Worm (Caenorhabditis elegans) whole organism, mixed stage, embryonic: Measurements from ENCODE around the gene alh-1.

Experiments used
- bed-3 ChIP-seq: fragments of 200-800 bp; sonication (Bioruptor generic); optimal IDR thresholded peaks from 3 replicates; lab custom pipeline; 2018; ENCODE audit warnings: mild to moderate bottlenecking, missing genetic modification characterization, moderate library complexity, missing compliant biosample characterization
- blmp-1 ChIP-seq: fragments of 150-350 bp; optimal IDR thresholded peaks from 2 replicates; lab custom pipeline; 2014; ENCODE audit warnings: missing biosample characterization, missing genetic modification characterization
- ceh-83 ChIP-seq: fragments of 200-800 bp; sonication (Bioruptor generic); optimal IDR thresholded peaks from 2 replicates; lab custom pipeline; 2018; ENCODE audit warnings: mild to moderate bottlenecking, missing genetic modification characterization, missing compliant biosample characterization
- cnd-1 ChIP-seq: fragments of 200-800 bp; sonication (Bioruptor generic); optimal IDR thresholded peaks from 2 replicates; lab custom pipeline; 2018; ENCODE audit warnings: mild to moderate bottlenecking, missing genetic modification characterization, missing compliant biosample characterization
- drap-1 ChIP-seq: fragments of 200-800 bp; sonication (Bioruptor generic); optimal IDR thresholded peaks from 3 replicates; lab custom pipeline; 2018; ENCODE audit warnings: mild to moderate bottlenecking, missing genetic modification characterization, missing compliant biosample characterization
- elt-1 ChIP-seq: sonication (generic microtip); optimal IDR thresholded peaks from 2 replicates; lab custom pipeline; 2017; ENCODE audit warnings: missing genetic modification characterization, mild to moderate bottlenecking, missing compliant biosample characterization, antibody characterized with exemption, moderate library complexity, borderline replicate concordance; ENCODE audit not compliant: insufficient read depth
- elt-3 ChIP-seq: fragments of 150-350 bp; optimal IDR thresholded peaks from 2 replicates; lab custom pipeline; 2014; ENCODE audit warnings: missing biosample characterization, missing genetic modification characterization
- flh-1 ChIP-seq: fragments of 200-800 bp; sonication (Bioruptor generic); optimal IDR thresholded peaks from 2 replicates; lab custom pipeline; 2018; ENCODE audit warnings: mild to moderate bottlenecking, missing genetic modification characterization, moderate library complexity, missing compliant biosample characterization
- ham-2 ChIP-seq: fragments of 200-800 bp; sonication (Bioruptor generic); optimal IDR thresholded peaks from 2 replicates; lab custom pipeline; 2018; ENCODE audit warnings: mild to moderate bottlenecking, missing genetic modification characterization, missing compliant biosample characterization
- hlh-1 ChIP-seq: fragments of 150-350 bp; optimal IDR thresholded peaks from 2 replicates; lab custom pipeline; 2014; ENCODE audit warnings: missing biosample characterization, missing genetic modification reagents, missing genetic modification characterization
- lin-13 ChIP-seq: fragments of 150-350 bp; optimal IDR thresholded peaks from 2 replicates; lab custom pipeline; 2014; ENCODE audit warnings: missing biosample characterization, missing genetic modification characterization
- lsy-2 ChIP-seq: fragments of 150-350 bp; optimal IDR thresholded peaks from 2 replicates; lab custom pipeline; 2014; ENCODE audit warnings: missing biosample characterization, missing genetic modification characterization
- mep-1 ChIP-seq: fragments of 150-350 bp; optimal IDR thresholded peaks from 2 replicates; lab custom pipeline; 2017; ENCODE audit warnings: missing biosample characterization, missing genetic modification reagents, missing genetic modification characterization, inconsistent platforms
- mls-2 ChIP-seq: sonication (generic microtip); optimal IDR thresholded peaks from 2 replicates; lab custom pipeline; 2016; ENCODE audit warnings: mild to moderate bottlenecking, missing genetic modification characterization, moderate library complexity, missing compliant biosample characterization
- nhr-12 ChIP-seq: fragments of 150-350 bp; optimal IDR thresholded peaks from 2 replicates; lab custom pipeline; 2014; ENCODE audit warnings: missing biosample characterization, missing genetic modification characterization
- nhr-2 ChIP-seq: fragments of 150-350 bp; optimal IDR thresholded peaks from 2 replicates; lab custom pipeline; 2014; ENCODE audit warnings: missing biosample characterization, missing genetic modification characterization
- nhr-237 ChIP-seq: fragments of 150-350 bp; optimal IDR thresholded peaks from 2 replicates; lab custom pipeline; 2014; ENCODE audit warnings: missing biosample characterization, missing genetic modification characterization
- nhr-28 ChIP-seq: fragments of 150-350 bp; optimal IDR thresholded peaks from 2 replicates; lab custom pipeline; 2014; ENCODE audit warnings: missing biosample characterization, missing genetic modification characterization
- nhr-76 ChIP-seq: sonication (generic microtip); optimal IDR thresholded peaks from 2 replicates; lab custom pipeline; 2017; ENCODE audit warnings: missing biosample characterization, missing genetic modification characterization
- pha-4 ChIP-seq: fragments of 150-350 bp; optimal IDR thresholded peaks from 2 replicates; lab custom pipeline; 2018; ENCODE audit warnings: missing biosample characterization, missing genetic modification reagents, missing genetic modification characterization
- sem-2 ChIP-seq: fragments of 200-800 bp; sonication (Bioruptor generic); optimal IDR thresholded peaks from 2 replicates; lab custom pipeline; 2018; ENCODE audit warnings: mild to moderate bottlenecking, missing genetic modification characterization, missing compliant biosample characterization
- snpc-4 ChIP-seq: fragments of 150-350 bp; optimal IDR thresholded peaks from 2 replicates; lab custom pipeline; 2014; ENCODE audit warnings: missing biosample characterization, missing genetic modification characterization
- sptf-1 ChIP-seq: sonication (generic microtip); optimal IDR thresholded peaks from 2 replicates; lab custom pipeline; 2017; ENCODE audit warnings: mild to moderate bottlenecking, missing genetic modification characterization, moderate library complexity, missing compliant biosample characterization
- tbx-8 ChIP-seq: fragments of 200-800 bp; sonication (Bioruptor generic); optimal IDR thresholded peaks from 2 replicates; lab custom pipeline; 2018; ENCODE audit warnings: mild to moderate bottlenecking, missing genetic modification characterization, moderate library complexity, missing compliant biosample characterization
- unc-120 ChIP-seq: sonication (generic microtip); optimal IDR thresholded peaks from 2 replicates; lab custom pipeline; 2017; ENCODE audit warnings: missing genetic modification characterization, missing compliant biosample characterization; ENCODE audit not compliant: poor library complexity, severe bottlenecking
- unc-39 ChIP-seq: fragments of 150-350 bp; optimal IDR thresholded peaks from 2 replicates; lab custom pipeline; 2014; ENCODE audit warnings: missing biosample characterization, missing genetic modification characterization
- unc-62 ChIP-seq: fragments of 150-350 bp; optimal IDR thresholded peaks from 2 replicates; lab custom pipeline; 2014; ENCODE audit warnings: missing biosample characterization, missing genetic modification reagents, missing genetic modification characterization
- zip-8 ChIP-seq: fragments of 150-350 bp; optimal IDR thresholded peaks from 2 replicates; lab custom pipeline; 2014; ENCODE audit warnings: missing biosample characterization, missing genetic modification characterization

Gene alh-1

DNA sequence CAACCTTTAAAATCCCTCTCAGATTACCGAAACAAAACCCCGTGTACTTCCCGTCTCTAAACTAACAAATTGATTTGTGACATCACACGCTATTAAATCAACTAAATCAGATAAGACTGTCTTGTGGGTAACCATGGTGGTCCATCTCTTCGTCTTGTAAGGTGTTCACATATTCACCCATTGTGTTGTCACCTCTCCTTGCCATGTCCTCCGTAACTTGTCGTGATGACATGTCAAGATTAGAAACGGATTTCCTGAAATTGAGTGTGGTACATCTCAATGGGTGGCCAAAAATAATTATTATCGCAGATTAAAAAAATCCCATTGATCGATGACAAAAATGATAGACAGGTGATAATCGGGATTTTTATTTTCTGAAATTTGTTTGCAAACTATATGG lies 46.8 kb downstream of the alh-1 start:
- TF ChIP-seq blmp-1 (tag; lab: Kevin White, UChicago) (no peak), sptf-1 (tag; lab: Kevin White, UChicago) (no peak), mep-1 (no peak), elt-3 (tag; lab: Kevin White, UChicago) (no peak), flh-1 (GFP tag; lab: Kevin White, UChicago) (no peak), drap-1 (no peak), sem-2 (GFP tag; lab: Kevin White, UChicago) (no peak), pha-4 (no peak), tbx-8 (GFP tag; lab: Kevin White, UChicago) (no peak), elt-1 (peak; percentile 68), zip-8 (no peak), unc-62 (peak; percentile 42), ham-2 (no peak), unc-39 (tag; lab: Kevin White, UChicago) (no peak), cnd-1 (no peak), nhr-237 (tag; lab: Kevin White, UChicago) (no peak), nhr-76 (tag; lab: Kevin White, UChicago) (no peak), mls-2 (no peak), hlh-1 (no peak), nhr-12 (no peak), nhr-2 (tag; lab: Kevin White, UChicago) (peak; percentile 33), ceh-83 (GFP tag; lab: Kevin White, UChicago) (no peak)

ce11 chrIII:5125759-5126158 lies 48.2 kb downstream of the alh-1 start:
- TF ChIP-seq lin-13 (tag; lab: Kevin White, UChicago), result no peak
- TF ChIP-seq unc-120 (tag; lab: Kevin White, UChicago), result no peak
- no peak for TF ChIP-seq ceh-83 (GFP tag; lab: Kevin White, UChicago)
- no peak for TF ChIP-seq drap-1
- no peak for TF ChIP-seq sptf-1 (tag; lab: Kevin White, UChicago)
- TF ChIP-seq bed-3, result no peak

ce11 chrIII:5126988-5127387 lies 49.4 kb downstream of the alh-1 start:
- no peak for TF ChIP-seq flh-1 (GFP tag; lab: Kevin White, UChicago)
- TF ChIP-seq nhr-2 (tag; lab: Kevin White, UChicago), result peak; percentile 79
- TF ChIP-seq, all 35 proteins: peak for 1

DNA sequence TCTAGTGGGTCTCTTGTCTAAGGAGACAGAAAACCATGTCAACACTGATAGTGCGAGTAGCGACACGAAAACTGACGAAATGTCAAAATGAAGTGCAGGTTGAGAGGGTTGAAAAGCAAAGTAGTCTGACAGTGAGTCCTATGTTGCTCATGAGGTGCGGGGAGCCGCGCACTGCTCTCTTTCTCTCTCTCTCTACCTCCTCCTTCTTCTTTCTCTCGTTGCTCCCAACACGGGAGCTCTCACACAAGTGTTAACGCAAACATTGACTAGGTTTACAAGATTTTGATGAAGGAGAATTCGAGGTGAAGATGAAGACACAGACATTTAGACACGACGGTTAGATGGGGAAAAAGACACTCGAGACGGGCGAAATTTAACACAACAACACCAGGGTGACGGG lies 51.7 kb downstream of the alh-1 start:
- no peak for TF ChIP-seq snpc-4 (tag; lab: Kevin White, UChicago)
- TF ChIP-seq sem-2 (GFP tag; lab: Kevin White, UChicago), result no peak
- no peak for TF ChIP-seq lin-13 (tag; lab: Kevin White, UChicago)
- no peak for TF ChIP-seq mls-2
- TF ChIP-seq ham-2, result no peak
- TF ChIP-seq unc-39 (tag; lab: Kevin White, UChicago), result no peak
- no peak for TF ChIP-seq drap-1
- TF ChIP-seq nhr-28 (tag; lab: Kevin White, UChicago), result no peak
- no peak for TF ChIP-seq lsy-2 (tag; lab: Kevin White, UChicago)
